Fruit fly (Drosophila melanogaster) whole organism, embryonic: Measurements from ENCODE around the gene ssp.

Source experiments
- Aef1 ChIP-seq: fragments of 200-800 bp; sonication (Bioruptor generic); IDR thresholded peaks from 3 replicates; pipeline ENCODE4 v1.3.6; 2022; ENCODE audit warnings: missing biosample characterization, missing genetic modification characterization
- CG10543 ChIP-seq: fragments of 200-800 bp; sonication (Bioruptor generic); optimal IDR thresholded peaks from 3 replicates; lab custom pipeline; 2017; ENCODE audit warnings: missing biosample characterization, mild to moderate bottlenecking, missing genetic modification characterization, moderate library complexity
- CG10959 ChIP-seq: fragments of 200-800 bp; sonication (Bioruptor generic); IDR thresholded peaks from 2 replicates; pipeline ENCODE4 v1.3.6; 2022; ENCODE audit warnings: missing biosample characterization, missing genetic modification characterization
- CG11398 ChIP-seq: fragments of 200-800 bp; sonication (Bioruptor generic); optimal IDR thresholded peaks from 2 replicates; lab custom pipeline; 2016; ENCODE audit warnings: missing biosample characterization, missing genetic modification characterization
- CG11696 ChIP-seq: fragments of 200-800 bp; sonication (Bioruptor generic); IDR thresholded peaks from 2 replicates; pipeline ENCODE4 v1.3.6; 2022; ENCODE audit warnings: missing biosample characterization, missing genetic modification characterization
- CG12071 ChIP-seq: fragments of 200-800 bp; sonication (Bioruptor generic); optimal IDR thresholded peaks from 3 replicates; lab custom pipeline; 2018; ENCODE audit warnings: missing biosample characterization, mild to moderate bottlenecking, missing genetic modification characterization
- CG12299 ChIP-seq: fragments of 200-800 bp; sonication (Bioruptor generic); optimal IDR thresholded peaks from 2 replicates; lab custom pipeline; 2018; ENCODE audit warnings: missing biosample characterization, mild to moderate bottlenecking, missing genetic modification characterization
- CG1233 ChIP-seq: fragments of 200-800 bp; sonication (Bioruptor generic); optimal IDR thresholded peaks from 4 replicates; lab custom pipeline; 2018; ENCODE audit warnings: missing biosample characterization, mild to moderate bottlenecking, missing genetic modification characterization
- CG14441 ChIP-seq: fragments of 200-800 bp; sonication (Bioruptor generic); IDR thresholded peaks from 2 replicates; pipeline ENCODE4 v1.3.6; 2022; ENCODE audit warnings: missing biosample characterization, missing genetic modification characterization
- CG14965 ChIP-seq: fragments of 200-800 bp; sonication (Bioruptor generic); optimal IDR thresholded peaks from 2 replicates; lab custom pipeline; 2016; ENCODE audit warnings: missing biosample characterization, missing genetic modification characterization, borderline replicate concordance
- CG15269 ChIP-seq: fragments of 200-800 bp; sonication (Bioruptor generic); optimal IDR thresholded peaks from 2 replicates; lab custom pipeline; 2018; ENCODE audit warnings: missing biosample characterization, mild to moderate bottlenecking, missing genetic modification characterization, moderate library complexity
- CG17361 ChIP-seq: fragments of 200-800 bp; sonication (Bioruptor generic); IDR thresholded peaks from 3 replicates; pipeline ENCODE4 v1.3.6; 2022; ENCODE audit warnings: missing biosample characterization, missing genetic modification characterization
- CG31365 ChIP-seq: fragments of 200-800 bp; sonication (Bioruptor generic); optimal IDR thresholded peaks from 2 replicates; lab custom pipeline; 2018; ENCODE audit warnings: missing biosample characterization, mild to moderate bottlenecking, missing genetic modification characterization
- CG31441 ChIP-seq: fragments of 200-800 bp; sonication (Bioruptor generic); IDR thresholded peaks from 2 replicates; pipeline ENCODE4 v1.3.6; 2022; ENCODE audit warnings: missing biosample characterization, missing genetic modification characterization
- CG32772 ChIP-seq: fragments of 200-800 bp; sonication (Bioruptor generic); IDR thresholded peaks from 2 replicates; pipeline ENCODE4 v1.3.6; 2022; ENCODE audit warnings: missing biosample characterization, missing genetic modification characterization
- CG3281 ChIP-seq: fragments of 200-800 bp; sonication (Bioruptor generic); optimal IDR thresholded peaks from 3 replicates; lab custom pipeline; 2017; ENCODE audit warnings: missing biosample characterization, mild to moderate bottlenecking, missing genetic modification characterization
- CG33557 ChIP-seq: fragments of 200-800 bp; sonication (Bioruptor generic); optimal IDR thresholded peaks from 2 replicates; lab custom pipeline; 2019; ENCODE audit warnings: missing biosample characterization, mild to moderate bottlenecking, missing genetic modification characterization, moderate library complexity
- CG3407 ChIP-seq: fragments of 200-800 bp; sonication (Bioruptor generic); optimal IDR thresholded peaks from 2 replicates; lab custom pipeline; 2018; ENCODE audit warnings: missing biosample characterization, mild to moderate bottlenecking, missing genetic modification characterization
- CG4820 ChIP-seq: fragments of 200-800 bp; sonication (Bioruptor generic); optimal IDR thresholded peaks from 3 replicates; lab custom pipeline; 2016; ENCODE audit warnings: missing biosample characterization, missing genetic modification characterization
- CG5180 ChIP-seq: fragments of 200-800 bp; sonication (Bioruptor generic); optimal IDR thresholded peaks from 3 replicates; lab custom pipeline; 2017; ENCODE audit warnings: missing biosample characterization, missing genetic modification characterization, mild to moderate bottlenecking, moderate library complexity, missing genetic modification reagents
- CG5245 ChIP-seq: fragments of 200-800 bp; sonication (Bioruptor generic); optimal IDR thresholded peaks from 3 replicates; lab custom pipeline; 2016; ENCODE audit warnings: missing biosample characterization, missing genetic modification characterization
- CG6175 ChIP-seq: fragments of 200-800 bp; sonication (Bioruptor generic); IDR thresholded peaks from 3 replicates; pipeline ENCODE4 v1.3.6; 2022; ENCODE audit warnings: missing biosample characterization, missing genetic modification characterization
- CG6791 ChIP-seq: fragments of 200-800 bp; sonication (Bioruptor generic); IDR thresholded peaks from 3 replicates; pipeline ENCODE4 v1.3.6; 2022; ENCODE audit warnings: missing biosample characterization, missing genetic modification characterization; ENCODE audit not compliant: partially characterized antibody
- CG7786 ChIP-seq: fragments of 200-800 bp; sonication (Bioruptor generic); optimal IDR thresholded peaks from 2 replicates; lab custom pipeline; 2016; ENCODE audit warnings: missing biosample characterization, missing genetic modification characterization
- CG9797 ChIP-seq: fragments of 200-800 bp; sonication (Bioruptor generic); optimal IDR thresholded peaks from 3 replicates; lab custom pipeline; 2018; ENCODE audit warnings: missing biosample characterization, mild to moderate bottlenecking, missing genetic modification characterization
- CoRest ChIP-seq: fragments of 200-800 bp; sonication (Bioruptor generic); optimal IDR thresholded peaks from 3 replicates; lab custom pipeline; 2018; ENCODE audit warnings: missing biosample characterization, mild to moderate bottlenecking, missing genetic modification characterization, moderate library complexity
- Elba2 ChIP-seq: fragments of 200-800 bp; sonication (Bioruptor generic); optimal IDR thresholded peaks from 3 replicates; lab custom pipeline; 2016; ENCODE audit warnings: missing biosample characterization, missing genetic modification characterization
- Fer3 ChIP-seq: fragments of 200-800 bp; sonication (Bioruptor generic); optimal IDR thresholded peaks from 2 replicates; lab custom pipeline; 2018; ENCODE audit warnings: missing biosample characterization, mild to moderate bottlenecking, missing genetic modification characterization, moderate library complexity
- GATAe ChIP-seq: fragments of 200-800 bp; sonication (Bioruptor generic); conservative IDR thresholded peaks from 2 replicates; pipeline ENCODE4 v1.3.6; 2022; ENCODE audit warnings: missing biosample characterization, missing genetic modification characterization
- Gsc ChIP-seq: fragments of 200-800 bp; sonication (Bioruptor generic); IDR thresholded peaks from 2 replicates; pipeline ENCODE4 v1.3.6; 2022; ENCODE audit warnings: missing biosample characterization, missing genetic modification characterization
- Hey ChIP-seq: fragments of 200-800 bp; sonication (Bioruptor generic); optimal IDR thresholded peaks from 3 replicates; lab custom pipeline; 2018; ENCODE audit warnings: missing biosample characterization, mild to moderate bottlenecking, missing genetic modification characterization
- Hsf ChIP-seq: fragments of 200-800 bp; sonication (Bioruptor generic); optimal IDR thresholded peaks from 3 replicates; lab custom pipeline; 2016; ENCODE audit warnings: missing biosample characterization, missing genetic modification characterization
- NK7.1 ChIP-seq: fragments of 200-800 bp; sonication (Bioruptor generic); optimal IDR thresholded peaks from 3 replicates; lab custom pipeline; 2016; ENCODE audit warnings: missing biosample characterization, missing genetic modification characterization
- Rfx ChIP-seq: fragments of 200-800 bp; sonication (Bioruptor generic); IDR thresholded peaks from 2 replicates; pipeline ENCODE4 v1.3.6; 2022; ENCODE audit warnings: missing biosample characterization, missing genetic modification characterization
- YL-1 ChIP-seq: fragments of 200-800 bp; sonication (Bioruptor generic); optimal IDR thresholded peaks from 3 replicates; lab custom pipeline; 2017; ENCODE audit warnings: missing biosample characterization, mild to moderate bottlenecking, missing genetic modification characterization
- ash1 ChIP-seq: fragments of 200-800 bp; sonication (Bioruptor generic); optimal IDR thresholded peaks from 2 replicates; lab custom pipeline; 2018; ENCODE audit warnings: missing biosample characterization, mild to moderate bottlenecking, missing genetic modification characterization
- cad ChIP-seq: fragments of >200 bp; optimal IDR thresholded peaks from 2 replicates; lab custom pipeline; 2017; ENCODE audit warnings: missing biosample characterization, missing genetic modification characterization
- chinmo ChIP-seq: fragments of 200-800 bp; sonication (Bioruptor generic); IDR thresholded peaks from 4 replicates; pipeline ENCODE4 v1.3.6; 2022; ENCODE audit warnings: missing biosample characterization, missing genetic modification characterization; ENCODE audit not compliant: partially characterized antibody
- crc ChIP-seq: fragments of 200-800 bp; sonication (Bioruptor generic); optimal IDR thresholded peaks from 2 replicates; lab custom pipeline; 2016; ENCODE audit warnings: missing biosample characterization, missing genetic modification characterization
- danr ChIP-seq: fragments of 200-800 bp; sonication (Bioruptor generic); IDR thresholded peaks from 2 replicates; pipeline ENCODE4 v1.3.6; 2022; ENCODE audit warnings: missing biosample characterization, missing genetic modification characterization
- dmrt99B ChIP-seq: fragments of 200-800 bp; sonication (Bioruptor generic); optimal IDR thresholded peaks from 2 replicates; lab custom pipeline; 2018; ENCODE audit warnings: missing biosample characterization, mild to moderate bottlenecking, missing genetic modification characterization, moderate library complexity
- dysf ChIP-seq: fragments of 200-800 bp; sonication (Bioruptor generic); IDR thresholded peaks from 3 replicates; pipeline ENCODE4 v1.3.6; 2022; ENCODE audit warnings: missing biosample characterization, missing genetic modification characterization
- fru ChIP-seq: fragments of >200 bp; optimal IDR thresholded peaks from 2 replicates; lab custom pipeline; 2017
- hb ChIP-seq: fragments of 200-800 bp; sonication (Bioruptor generic); IDR thresholded peaks from 3 replicates; pipeline ENCODE4 v1.3.6; 2022; ENCODE audit warnings: missing biosample characterization, missing genetic modification characterization; ENCODE audit not compliant: partially characterized antibody
- jumu ChIP-seq: fragments of 200-800 bp; sonication (Bioruptor generic); optimal IDR thresholded peaks from 3 replicates; lab custom pipeline; 2016; ENCODE audit warnings: missing biosample characterization, missing genetic modification characterization
- ken ChIP-seq: fragments of 200-800 bp; sonication (Bioruptor generic); IDR thresholded peaks from 3 replicates; pipeline ENCODE4 v1.3.6; 2022; ENCODE audit warnings: missing biosample characterization, missing genetic modification characterization
- klu ChIP-seq: fragments of 200-800 bp; sonication (Bioruptor generic); IDR thresholded peaks from 2 replicates; pipeline ENCODE4 v1.3.6; 2022; ENCODE audit warnings: missing biosample characterization, missing genetic modification characterization
- nerfin-1 ChIP-seq: fragments of 200-800 bp; sonication (Bioruptor generic); optimal IDR thresholded peaks from 3 replicates; lab custom pipeline; 2019; ENCODE audit warnings: missing biosample characterization, mild to moderate bottlenecking, missing genetic modification characterization, moderate library complexity
- pfk ChIP-seq: fragments of 200-800 bp; sonication (Bioruptor generic); optimal IDR thresholded peaks from 2 replicates; lab custom pipeline; 2018; ENCODE audit warnings: missing biosample characterization, mild to moderate bottlenecking, missing genetic modification characterization, moderate library complexity
- sens-2 ChIP-seq: fragments of 200-800 bp; sonication (Bioruptor generic); IDR thresholded peaks from 2 replicates; pipeline ENCODE4 v1.3.6; 2022; ENCODE audit warnings: missing biosample characterization, missing genetic modification characterization
- shn ChIP-seq: fragments of 200-800 bp; sonication (Bioruptor generic); optimal IDR thresholded peaks from 3 replicates; lab custom pipeline; 2016; ENCODE audit warnings: missing biosample characterization, missing genetic modification characterization
- slp2 ChIP-seq: fragments of 200-800 bp; sonication (Bioruptor generic); optimal IDR thresholded peaks from 2 replicates; lab custom pipeline; 2016; ENCODE audit warnings: missing biosample characterization, missing genetic modification characterization

The ssp gene

dm6 chr3L:12124138-12124583, 6.1 kb downstream of the ssp start (continued):
- TF ChIP-seq CG11398 (GFP tag; lab: Kevin White, UChicago): no peak
- TF ChIP-seq YL-1: peak; percentile 89
- no peak for TF ChIP-seq cad
- TF ChIP-seq klu (GFP tag; lab: Robert Waterston, UW): no peak; the same call in 1 of the 2 replicates
- TF ChIP-seq CG31441 (GFP tag; lab: Robert Waterston, UW): no peak
- peak; percentile 27 for TF ChIP-seq CG12299 (tag; lab: Kevin White, UChicago)
- TF ChIP-seq CG5180: no peak
- TF ChIP-seq Elba2 (GFP tag; lab: Kevin White, UChicago): peak; percentile 95
- TF ChIP-seq GATAe (GFP tag; lab: Robert Waterston, UW): no peak
- TF ChIP-seq CG6791: no peak
- TF ChIP-seq CG7786 (GFP tag; lab: Kevin White, UChicago): no peak
- no peak for TF ChIP-seq sens-2
- TF ChIP-seq dmrt99B: no peak
- TF ChIP-seq CG3281 (GFP tag; lab: Kevin White, UChicago): peak; percentile 28
- no peak for TF ChIP-seq slp2 (GFP tag; lab: Kevin White, UChicago)
- peak; percentile 36 for TF ChIP-seq CG33557 (GFP tag; lab: Kevin White, UChicago)
- no peak for TF ChIP-seq CG10959 (GFP tag; lab: Robert Waterston, UW)
- no peak for TF ChIP-seq dysf (GFP tag; lab: Robert Waterston, UW)
- no peak for TF ChIP-seq CG15269 (tag; lab: Kevin White, UChicago)
- no peak for TF ChIP-seq jumu (GFP tag; lab: Kevin White, UChicago)
- peak; percentile 47 for TF ChIP-seq ash1 (GFP tag; lab: Kevin White, UChicago)
- no peak for TF ChIP-seq danr (GFP tag; lab: Robert Waterston, UW)
- no peak for TF ChIP-seq hb
- 0 out of 2 replicates have a peak, but pooled peaks have one; percentile 10 for TF ChIP-seq CG32772 (GFP tag; lab: Robert Waterston, UW)
- no peak for TF ChIP-seq Fer3 (tag; lab: Kevin White, UChicago)
- TF ChIP-seq CG10543: peak; percentile 93
- no peak for TF ChIP-seq CG3407 (GFP tag; lab: Kevin White, UChicago)
- TF ChIP-seq CG5245 (GFP tag; lab: Kevin White, UChicago): no peak
- TF ChIP-seq CG9797 (GFP tag; lab: Kevin White, UChicago): no peak
- 0 out of 3 replicates have a peak, but pooled peaks have one; percentile 43 for TF ChIP-seq CG6175 (GFP tag; lab: Robert Waterston, UW)
- TF ChIP-seq Aef1: no peak
- no peak for TF ChIP-seq NK7.1 (GFP tag; lab: Kevin White, UChicago)
- no peak for TF ChIP-seq Hey (tag; lab: Kevin White, UChicago)
- TF ChIP-seq chinmo (GFP tag; lab: Robert Waterston, UW): peak; percentile 97
- peak; percentile 58 for TF ChIP-seq nerfin-1 (tag; lab: Kevin White, UChicago)
- TF ChIP-seq ken (GFP tag; lab: Robert Waterston, UW): 0 out of 3 replicates have a peak, but pooled peaks have one; percentile 25
- peak; percentile 53 for TF ChIP-seq CG14441
- peak; percentile 57 for TF ChIP-seq CoRest
- no peak for TF ChIP-seq CG1233
- no peak for TF ChIP-seq pfk (GFP tag; lab: Kevin White, UChicago)
- TF ChIP-seq Gsc (GFP tag; lab: Robert Waterston, UW): no peak
- TF ChIP-seq CG14965 (GFP tag; lab: Kevin White, UChicago): no peak
- peak; percentile 88 for TF ChIP-seq CG12071
- TF ChIP-seq shn: no peak
- no peak for TF ChIP-seq CG11696 (GFP tag; lab: Robert Waterston, UW)
- TF ChIP-seq CG17361 (GFP tag; lab: Robert Waterston, UW): no peak
- TF ChIP-seq Hsf (GFP tag; lab: Kevin White, UChicago): no peak
- TF ChIP-seq CG4820 (GFP tag; lab: Kevin White, UChicago): no peak
- TF ChIP-seq CG31365 (tag; lab: Kevin White, UChicago): no peak
- no peak for TF ChIP-seq fru (lab: Kevin White, UChicago)
- TF ChIP-seq crc (GFP tag; lab: Kevin White, UChicago): no peak
- TF ChIP-seq Rfx (GFP tag; lab: Robert Waterston, UW): peak; percentile 39; the same call in 1 of the 2 replicates
